Fruit fly (Drosophila melanogaster): ENCODE data around the gene nAChRalpha6.

Gene nAChRalpha6

dm6 chr2L:9903028-9903427 lies 17.0 kb upstream of the nAChRalpha6 start, which contains the start of gene Muc30E:
Gene Muc30E, minus strand, starts transcription at chr2L:9903128.
- TF ChIP-seq noc (tag; optimal IDR thresholded peaks at IDR 0.05): no peak

- TF ChIP-seq noc (tag; optimal IDR thresholded peaks at IDR 0.05): peak; percentile 20
Observed at dm6 chr2L:9897296-9897695, 11.2 kb upstream of the nAChRalpha6 start, which contains the start of gene RpS2. Gene RpS2, minus strand, starts transcription at chr2L:9897552.

- peak; percentile 52 for TF ChIP-seq noc (tag; optimal IDR thresholded peaks at IDR 0.05)
Observed at dm6 chr2L:9894871-9895364, 8.9 kb upstream of the nAChRalpha6 start, which contains the start of gene Bka. Gene Bka, plus strand, starts transcription at chr2L:9895287.

- no peak for TF ChIP-seq noc (tag; optimal IDR thresholded peaks at IDR 0.05)
Observed at dm6 chr2L:9894193-9894592, 8.1 kb upstream of the nAChRalpha6 start.

- no peak for TF ChIP-seq noc (tag; optimal IDR thresholded peaks at IDR 0.05)
Observed at dm6 chr2L:9893183-9893582, 7.1 kb upstream of the nAChRalpha6 start, which contains the start of gene mtDNA-helicase. Gene mtDNA-helicase, minus strand, starts transcription at chr2L:9893446.

dm6 chr2L:9890576-9890975 lies 4.5 kb upstream of the nAChRalpha6 start, which contains the start of the genes CG34183 and CG4537:
Gene CG34183, minus strand, starts transcription at chr2L:9890772.
Gene CG4537, plus strand, starts transcription at chr2L:9890885.
- TF ChIP-seq noc (tag; optimal IDR thresholded peaks at IDR 0.05): no peak

- TF ChIP-seq noc (tag; optimal IDR thresholded peaks at IDR 0.05): no peak
Observed at dm6 chr2L:9887856-9888269, 1.8 kb upstream of the nAChRalpha6 start, which contains the start of gene Fkbp59. Gene Fkbp59, plus strand, starts transcription at chr2L:9888005.

- no peak for TF ChIP-seq noc (tag; optimal IDR thresholded peaks at IDR 0.05)
Observed at dm6 chr2L:9882393-9882971, 3.6 kb downstream of the nAChRalpha6 start.

dm6 chr2L:9864337-9864736 lies 21.7 kb downstream of the nAChRalpha6 start:
- TF ChIP-seq noc (tag; optimal IDR thresholded peaks at IDR 0.05): peak; percentile 16

- no peak for TF ChIP-seq noc (tag; optimal IDR thresholded peaks at IDR 0.05)
Observed at dm6 chr2L:9863479-9863878, 22.6 kb downstream of the nAChRalpha6 start.

dm6 chr2L:9862964-9863363 lies 23.1 kb downstream of the nAChRalpha6 start:
- TF ChIP-seq noc (tag; optimal IDR thresholded peaks at IDR 0.05): no peak

- TF ChIP-seq noc (tag; optimal IDR thresholded peaks at IDR 0.05): no peak
Observed at dm6 chr2L:9850788-9851187, 35.3 kb downstream of the nAChRalpha6 start.

dm6 chr2L:9836767-9837166 lies 49.3 kb downstream of the nAChRalpha6 start:
- TF ChIP-seq noc (tag; optimal IDR thresholded peaks at IDR 0.05): no peak

- no peak for TF ChIP-seq noc (tag; optimal IDR thresholded peaks at IDR 0.05)
Observed at dm6 chr2L:9828867-9829266, 57.2 kb downstream of the nAChRalpha6 start.

- no peak for TF ChIP-seq noc (tag; optimal IDR thresholded peaks at IDR 0.05)
Observed at dm6 chr2L:9792945-9793344, 93.1 kb downstream of the nAChRalpha6 start, which contains the start of gene CG13123. Gene CG13123, minus strand, starts transcription at chr2L:9793107.

- no peak for TF ChIP-seq noc (tag; optimal IDR thresholded peaks at IDR 0.05)
Observed at dm6 chr2L:9790535-9790992, 95.5 kb downstream of the nAChRalpha6 start, which contains the start of gene CG4036. Gene CG4036, plus strand, starts transcription at chr2L:9790882.

dm6 chr2L:9785917-9786432 lies 100.1 kb downstream of the nAChRalpha6 start:
- peak; percentile 72 for TF ChIP-seq noc (tag; optimal IDR thresholded peaks at IDR 0.05)
